Worm (Caenorhabditis elegans) whole organism, early embryonic: Measurements from ENCODE around the gene W02H5.8.

ENCODE experiments used
- F13C5.2 ChIP-seq: sonication (generic microtip); optimal IDR thresholded peaks from 2 replicates; lab custom pipeline; 2017; ENCODE audit warnings: mild to moderate bottlenecking, missing genetic modification characterization, inconsistent platforms, missing compliant biosample characterization
- ama-1 ChIP-seq: fragments of 150-350 bp; optimal IDR thresholded peaks from 2 replicates; lab custom pipeline; 2014

DNA sequence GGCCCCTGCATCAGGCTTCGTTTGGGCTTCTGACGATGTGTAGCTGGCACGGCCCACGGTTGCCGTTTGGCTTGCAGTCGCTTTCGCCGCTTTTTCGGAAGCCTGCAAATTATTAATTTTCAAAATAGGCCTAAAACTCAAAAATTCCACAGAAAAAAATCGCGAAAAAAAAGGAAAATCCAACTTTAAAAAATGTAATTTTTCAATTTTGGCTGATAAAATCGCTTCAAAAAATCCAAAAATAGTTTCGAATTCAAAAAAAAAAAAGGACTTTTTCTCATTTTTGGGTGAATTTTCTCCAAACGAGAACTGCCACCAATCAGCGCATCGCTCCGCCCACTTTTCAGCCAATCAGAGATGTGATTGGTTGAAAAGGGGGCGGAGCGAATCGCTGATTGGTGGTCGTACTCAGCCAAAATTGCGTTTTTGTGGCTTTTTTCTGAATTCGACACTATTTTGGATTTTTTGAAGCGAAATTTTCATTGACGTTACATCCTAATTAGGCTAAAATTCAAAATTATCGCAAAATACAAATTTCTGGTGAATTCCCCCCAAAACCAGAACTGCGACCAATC, 5.1 kb downstream of the W02H5.8 start:
- TF ChIP-seq F13C5.2 (tag; lab: Kevin White, UChicago): no peak
- no peak for TF ChIP-seq ama-1 (lab: Kevin White, UChicago)
